Fruit fly (Drosophila melanogaster) whole organism, pupa: ENCODE measurements around the gene CG15483.
A peak's percentile ranks its signal among the peaks of the same experiment; 100 is the strongest.

Experiments used
- CG10348 ChIP-seq: fragments of 200-800 bp; sonication (Bioruptor generic); IDR thresholded peaks from 2 replicates; pipeline ENCODE4 v1.3.6; 2022; ENCODE audit warnings: missing biosample characterization, missing genetic modification characterization
- CG12605 ChIP-seq: fragments of 200-800 bp; sonication (Bioruptor generic); IDR thresholded peaks from 2 replicates; pipeline ENCODE4 v1.3.6; 2022; ENCODE audit warnings: missing biosample characterization, missing genetic modification characterization
- CG13204 ChIP-seq: fragments of 200-800 bp; sonication (Bioruptor generic); optimal IDR thresholded peaks from 2 replicates; lab custom pipeline; 2018; ENCODE audit warnings: missing biosample characterization, mild to moderate bottlenecking, missing genetic modification characterization, moderate library complexity
- CG14655 ChIP-seq: fragments of 200-800 bp; sonication (Bioruptor generic); optimal IDR thresholded peaks from 3 replicates; lab custom pipeline; 2017; ENCODE audit warnings: mild to moderate bottlenecking, missing biosample characterization, missing genetic modification reagents, missing genetic modification characterization
- CG15710 ChIP-seq: fragments of 200-800 bp; sonication (Bioruptor generic); optimal IDR thresholded peaks from 2 replicates; lab custom pipeline; 2018; ENCODE audit warnings: missing biosample characterization, mild to moderate bottlenecking, missing genetic modification characterization, moderate library complexity
- CG17806 ChIP-seq: fragments of 200-800 bp; sonication (Bioruptor generic); optimal IDR thresholded peaks from 2 replicates; lab custom pipeline; 2018; ENCODE audit warnings: missing biosample characterization, mild to moderate bottlenecking, missing genetic modification characterization, moderate library complexity
- CG32121 ChIP-seq: fragments of 200-800 bp; sonication (Bioruptor generic); IDR thresholded peaks from 2 replicates; pipeline ENCODE4 v1.3.6; 2022; ENCODE audit warnings: missing biosample characterization, missing genetic modification characterization
- CG34367 ChIP-seq: fragments of 200-800 bp; sonication (Bioruptor generic); optimal IDR thresholded peaks from 2 replicates; lab custom pipeline; 2018; ENCODE audit warnings: missing biosample characterization, mild to moderate bottlenecking, missing genetic modification characterization
- CG4496 ChIP-seq: fragments of 200-800 bp; sonication (Bioruptor generic); IDR thresholded peaks from 3 replicates; pipeline ENCODE4 v1.3.6; 2022; ENCODE audit warnings: missing biosample characterization, missing genetic modification characterization
- CG8159 ChIP-seq: fragments of 200-800 bp; sonication (Bioruptor generic); optimal IDR thresholded peaks from 3 replicates; lab custom pipeline; 2018; ENCODE audit warnings: missing biosample characterization, mild to moderate bottlenecking, missing genetic modification characterization, moderate library complexity
- CG8301 ChIP-seq: fragments of 200-800 bp; sonication (Bioruptor generic); optimal IDR thresholded peaks from 2 replicates; lab custom pipeline; 2018; ENCODE audit warnings: missing biosample characterization, mild to moderate bottlenecking, missing genetic modification characterization
- CG9948 ChIP-seq: fragments of 200-800 bp; sonication (Bioruptor generic); optimal IDR thresholded peaks from 2 replicates; lab custom pipeline; 2018; ENCODE audit warnings: missing biosample characterization, mild to moderate bottlenecking, missing genetic modification characterization, moderate library complexity
- D1 ChIP-seq: fragments of 200-800 bp; sonication (Bioruptor generic); optimal IDR thresholded peaks from 2 replicates; lab custom pipeline; 2018; ENCODE audit warnings: missing biosample characterization, mild to moderate bottlenecking, missing genetic modification characterization, moderate library complexity
- EcR ChIP-seq: fragments of 200-800 bp; sonication (Bioruptor generic); optimal IDR thresholded peaks from 3 replicates; lab custom pipeline; 2019; ENCODE audit warnings: missing biosample characterization, missing genetic modification characterization, mild to moderate bottlenecking, moderate library complexity, missing genetic modification reagents
- Ets98B ChIP-seq: fragments of 200-800 bp; sonication (Bioruptor generic); IDR thresholded peaks from 2 replicates; pipeline ENCODE4 v1.3.6; 2022; ENCODE audit warnings: missing biosample characterization, missing genetic modification characterization
- Pif1A ChIP-seq: fragments of 200-800 bp; sonication (Bioruptor generic); optimal IDR thresholded peaks from 3 replicates; lab custom pipeline; 2016; ENCODE audit warnings: missing biosample characterization, missing genetic modification characterization
- Pif1B ChIP-seq: fragments of 200-800 bp; sonication (Bioruptor generic); optimal IDR thresholded peaks from 3 replicates; lab custom pipeline; 2016; ENCODE audit warnings: missing biosample characterization, missing genetic modification characterization
- Snoo ChIP-seq: fragments of 200-800 bp; sonication (Bioruptor generic); optimal IDR thresholded peaks from 3 replicates; lab custom pipeline; 2017; ENCODE audit warnings: missing biosample characterization, mild to moderate bottlenecking, missing genetic modification characterization, inconsistent platforms
- fd96Ca ChIP-seq: fragments of 200-800 bp; sonication (Bioruptor generic); IDR thresholded peaks from 3 replicates; pipeline ENCODE4 v1.3.6; 2022; ENCODE audit warnings: missing biosample characterization, missing genetic modification characterization
- gl ChIP-seq: fragments of 200-800 bp; sonication (Bioruptor generic); optimal IDR thresholded peaks from 2 replicates; lab custom pipeline; 2018; ENCODE audit warnings: missing biosample characterization, mild to moderate bottlenecking, missing genetic modification characterization
- rn ChIP-seq: fragments of 200-800 bp; sonication (Bioruptor generic); IDR thresholded peaks from 2 replicates; pipeline ENCODE4 v1.3.6; 2022; ENCODE audit warnings: missing biosample characterization, missing genetic modification characterization

Gene CG15483

dm6 chr2L:12761740-12762139 is at the start of gene CG15483:
Gene CG15483, minus strand, starts transcription at chr2L:12761840.
- TF ChIP-seq fd96Ca, result no peak
- TF ChIP-seq rn, result no peak
- no peak for TF ChIP-seq gl
- TF ChIP-seq CG12605 (GFP tag; lab: Robert Waterston, UW), result no peak
- TF ChIP-seq CG8301 (tag; lab: Kevin White, UChicago), result no peak
- TF ChIP-seq CG4496, result no peak
- no peak for TF ChIP-seq Snoo
- TF ChIP-seq Ets98B (GFP tag; lab: Robert Waterston, UW), result no peak
- TF ChIP-seq CG34367 (tag; lab: Kevin White, UChicago), result no peak
- TF ChIP-seq CG9948 (tag; lab: Kevin White, UChicago), result no peak
- TF ChIP-seq CG17806 (tag; lab: Kevin White, UChicago), result no peak
- no peak for TF ChIP-seq Pif1A (GFP tag; lab: Kevin White, UChicago)
- no peak for TF ChIP-seq D1
- TF ChIP-seq CG14655 (GFP tag; lab: Kevin White, UChicago), result no peak
- TF ChIP-seq Pif1B (GFP tag; lab: Kevin White, UChicago), result no peak
- no peak for TF ChIP-seq CG8159
- no peak for TF ChIP-seq CG10348
- TF ChIP-seq EcR (GFP tag; lab: Kevin White, UChicago), result no peak
- TF ChIP-seq CG32121 (GFP tag; lab: Robert Waterston, UW), result no peak
- TF ChIP-seq CG13204 (GFP tag; lab: Kevin White, UChicago), result no peak
- TF ChIP-seq, all 21 proteins: peak for 0

- TF ChIP-seq CG8301 (tag; lab: Kevin White, UChicago) (no peak), Pif1B (GFP tag; lab: Kevin White, UChicago) (no peak), fd96Ca (no peak), CG32121 (GFP tag; lab: Robert Waterston, UW) (no peak), CG9948 (tag; lab: Kevin White, UChicago) (no peak), CG8159 (no peak), CG34367 (tag; lab: Kevin White, UChicago) (no peak), CG13204 (GFP tag; lab: Kevin White, UChicago) (no peak), D1 (no peak), CG15710 (tag; lab: Kevin White, UChicago) (no peak), Snoo (no peak), rn (no peak), Ets98B (GFP tag; lab: Robert Waterston, UW) (no peak)
These were observed 41.8 kb upstream of the CG15483 start for dm6 chr2L:12803461-12803860.

dm6 chr2L:12780624-12781023 is 19.0 kb upstream of the CG15483 start:
- TF ChIP-seq Pif1B (GFP tag; lab: Kevin White, UChicago), result no peak
- no peak for TF ChIP-seq Pif1A (GFP tag; lab: Kevin White, UChicago)
- no peak for TF ChIP-seq Ets98B (GFP tag; lab: Robert Waterston, UW)
- TF ChIP-seq CG34367 (tag; lab: Kevin White, UChicago), result no peak
- TF ChIP-seq CG10348, result no peak
- TF ChIP-seq rn, result no peak
- TF ChIP-seq CG14655 (GFP tag; lab: Kevin White, UChicago), result no peak
- no peak for TF ChIP-seq CG15710 (tag; lab: Kevin White, UChicago)
- TF ChIP-seq EcR (GFP tag; lab: Kevin White, UChicago), result no peak

- TF ChIP-seq Snoo (no peak), CG8301 (tag; lab: Kevin White, UChicago) (no peak), CG10348 (no peak), CG14655 (GFP tag; lab: Kevin White, UChicago) (no peak), EcR (GFP tag; lab: Kevin White, UChicago) (no peak), gl (no peak), CG17806 (tag; lab: Kevin White, UChicago) (no peak), CG12605 (GFP tag; lab: Robert Waterston, UW) (no peak), Pif1B (GFP tag; lab: Kevin White, UChicago) (no peak), Pif1A (GFP tag; lab: Kevin White, UChicago) (no peak), CG34367 (tag; lab: Kevin White, UChicago) (no peak), CG9948 (tag; lab: Kevin White, UChicago) (no peak), CG13204 (GFP tag; lab: Kevin White, UChicago) (no peak), D1 (no peak), CG4496 (no peak)
- TF ChIP-seq, all 21 proteins: peak for 0
These were observed 10.2 kb upstream of the CG15483 start for dm6 chr2L:12771812-12772211.

- TF ChIP-seq CG8301 (tag; lab: Kevin White, UChicago), result no peak
- no peak for TF ChIP-seq CG32121 (GFP tag; lab: Robert Waterston, UW)
- TF ChIP-seq CG14655 (GFP tag; lab: Kevin White, UChicago), result no peak
- TF ChIP-seq CG8159, result peak; percentile 19
- no peak for TF ChIP-seq CG13204 (GFP tag; lab: Kevin White, UChicago)
These were observed 5.2 kb downstream of the CG15483 start for dm6 chr2L:12756417-12756816.

- TF ChIP-seq CG17806 (tag; lab: Kevin White, UChicago), result no peak
- no peak for TF ChIP-seq gl
- TF ChIP-seq CG13204 (GFP tag; lab: Kevin White, UChicago), result no peak
- no peak for TF ChIP-seq D1
- no peak for TF ChIP-seq CG10348
- TF ChIP-seq CG34367 (tag; lab: Kevin White, UChicago), result no peak
- no peak for TF ChIP-seq rn
- no peak for TF ChIP-seq fd96Ca
- TF ChIP-seq CG8159, result no peak
- TF ChIP-seq CG8301 (tag; lab: Kevin White, UChicago), result no peak
- TF ChIP-seq CG9948 (tag; lab: Kevin White, UChicago), result no peak
- no peak for TF ChIP-seq CG32121 (GFP tag; lab: Robert Waterston, UW)
- no peak for TF ChIP-seq CG14655 (GFP tag; lab: Kevin White, UChicago)
- TF ChIP-seq CG15710 (tag; lab: Kevin White, UChicago), result no peak
- TF ChIP-seq CG4496, result no peak
These were observed 11.6 kb downstream of the CG15483 start for dm6 chr2L:12750060-12750459.
